Fruit fly (Drosophila melanogaster) whole organism, wandering third instar larva: ENCODE results near the gene CG9257.

Source experiments
- Abd-B ChIP-seq: fragments of >200 bp; optimal IDR thresholded peaks from 2 replicates; lab custom pipeline; 2017; ENCODE audit warnings: missing biosample characterization, missing genetic modification characterization
- CG32264 ChIP-seq: fragments of 200-800 bp; sonication (Bioruptor generic); optimal IDR thresholded peaks from 2 replicates; lab custom pipeline; 2016; ENCODE audit warnings: missing biosample characterization, missing genetic modification characterization
- CG9705 ChIP-seq: fragments of 200-800 bp; sonication (Bioruptor generic); optimal IDR thresholded peaks from 2 replicates; lab custom pipeline; 2018; ENCODE audit warnings: missing biosample characterization, mild to moderate bottlenecking, missing genetic modification characterization
- CrebA ChIP-seq: fragments of 200-800 bp; sonication (Bioruptor generic); optimal IDR thresholded peaks from 2 replicates; lab custom pipeline; 2016; ENCODE audit warnings: missing biosample characterization, mild to moderate bottlenecking, missing genetic modification characterization, borderline replicate concordance
- Dfd ChIP-seq: fragments of >200 bp; optimal IDR thresholded peaks from 2 replicates; lab custom pipeline; 2017; ENCODE audit warnings: missing biosample characterization, missing genetic modification characterization
- Dif ChIP-seq: fragments of 200-275, 200-300 bp; sonication (Bioruptor generic); optimal IDR thresholded peaks from 2 replicates; lab custom pipeline; 2018; ENCODE audit warnings: missing biosample characterization, missing genetic modification characterization; ENCODE audit not compliant: partially characterized antibody
- GATAd ChIP-seq: sonication (Bioruptor generic); optimal IDR thresholded peaks from 2 replicates; lab custom pipeline; 2016; ENCODE audit warnings: missing biosample characterization, missing genetic modification characterization
- HLH106 ChIP-seq: fragments of 200-800 bp; optimal IDR thresholded peaks from 3 replicates; lab custom pipeline; 2019; ENCODE audit warnings: missing biosample characterization, mild to moderate bottlenecking, missing genetic modification characterization, moderate library complexity
- Hnf4 ChIP-seq: fragments of 200-800 bp; sonication (Bioruptor generic); optimal IDR thresholded peaks from 2 replicates; lab custom pipeline; 2016; ENCODE audit warnings: missing biosample characterization, mild to moderate bottlenecking, missing genetic modification characterization
- Hr78 ChIP-seq: fragments of >200 bp; optimal IDR thresholded peaks from 2 replicates; lab custom pipeline; 2017; ENCODE audit warnings: missing biosample characterization, missing genetic modification characterization
- Hr83 ChIP-seq: fragments of 200-300 bp; sonication (Bioruptor generic); optimal IDR thresholded peaks from 2 replicates; lab custom pipeline; 2016; ENCODE audit warnings: missing biosample characterization, mild to moderate bottlenecking, missing genetic modification characterization, moderate library complexity; ENCODE audit not compliant: poor library complexity, severe bottlenecking
- Mio ChIP-seq: sonication (Bioruptor generic); optimal IDR thresholded peaks from 2 replicates; lab custom pipeline; 2016; ENCODE audit warnings: missing biosample characterization, missing genetic modification characterization
- Myc ChIP-seq: fragments of >200 bp; optimal IDR thresholded peaks from 2 replicates; lab custom pipeline; 2017
- N ChIP-seq: fragments of >200 bp; optimal IDR thresholded peaks from 2 replicates; lab custom pipeline; 2018; ENCODE audit warnings: missing biosample characterization, missing external identifiers, missing genetic modification characterization
- OdsH ChIP-seq: fragments of 200-800 bp; sonication (Bioruptor generic); optimal IDR thresholded peaks from 2 replicates; lab custom pipeline; 2016; ENCODE audit warnings: missing biosample characterization, mild to moderate bottlenecking, missing genetic modification characterization
- Sp1 ChIP-seq: fragments of 200-800 bp; sonication (Bioruptor generic); optimal IDR thresholded peaks from 3 replicates; lab custom pipeline; 2019; ENCODE audit warnings: missing biosample characterization, mild to moderate bottlenecking, missing genetic modification characterization, moderate library complexity
- Vsx2 ChIP-seq: fragments of 200-300, 225-300 bp; sonication (Bioruptor generic); optimal IDR thresholded peaks from 2 replicates; lab custom pipeline; 2018; ENCODE audit warnings: missing biosample characterization, missing genetic modification characterization; ENCODE audit not compliant: partially characterized antibody
- br ChIP-seq: fragments of 200-800 bp; sonication (Bioruptor generic); optimal IDR thresholded peaks from 2 replicates; lab custom pipeline; 2016; ENCODE audit warnings: missing biosample characterization, missing genetic modification characterization
- brk ChIP-seq: fragments of 200-800 bp; sonication (Bioruptor generic); optimal IDR thresholded peaks from 2 replicates; lab custom pipeline; 2016; ENCODE audit warnings: missing biosample characterization, mild to moderate bottlenecking, missing genetic modification characterization
- dl ChIP-seq, 2 experiments: fragments of 175-275, 200-275 bp in 1 of 2; fragments of 200-275 bp in 1 of 2; sonication (Bioruptor generic); optimal IDR thresholded peaks; lab custom pipeline; 2018; ENCODE audit warnings: mild to moderate bottlenecking in 2 of 2, missing biosample characterization in 2 of 2, missing genetic modification characterization in 2 of 2, moderate library complexity in 2 of 2; ENCODE audit not compliant: partially characterized antibody in 2 of 2, insufficient read depth in 1 of 2
- dmrt93B ChIP-seq: fragments of 200-800 bp; sonication (Bioruptor generic); optimal IDR thresholded peaks from 2 replicates; lab custom pipeline; 2018; ENCODE audit warnings: missing biosample characterization, mild to moderate bottlenecking, missing genetic modification characterization
- dsf ChIP-seq: sonication (Bioruptor generic); optimal IDR thresholded peaks from 2 replicates; lab custom pipeline; 2016; ENCODE audit warnings: missing biosample characterization, missing genetic modification characterization, borderline replicate concordance
- ey ChIP-seq: fragments of 200-800 bp; sonication (Bioruptor generic); optimal IDR thresholded peaks from 2 replicates; lab custom pipeline; 2016; ENCODE audit warnings: missing biosample characterization, missing genetic modification characterization
- foxo ChIP-seq, 2 experiments: fragments of 200-800 bp; sonication (Bioruptor generic); optimal IDR thresholded peaks; 2 replicates in 1 of 2; 3 replicates in 1 of 2; lab custom pipeline; 2016 to 2017; ENCODE audit warnings: missing biosample characterization in 2 of 2, missing genetic modification characterization in 2 of 2
- fru ChIP-seq: fragments of 200-800 bp; sonication (Bioruptor generic); optimal IDR thresholded peaks from 3 replicates; lab custom pipeline; 2016; ENCODE audit warnings: missing biosample characterization, mild to moderate bottlenecking, missing genetic modification characterization
- h ChIP-seq: fragments of 200-800 bp; sonication (Bioruptor generic); optimal IDR thresholded peaks from 3 replicates; lab custom pipeline; 2016; ENCODE audit warnings: missing biosample characterization, mild to moderate bottlenecking, missing genetic modification characterization
- jim ChIP-seq: fragments of 175-275, 200-325 bp; sonication (Bioruptor generic); optimal IDR thresholded peaks from 2 replicates; lab custom pipeline; 2016; ENCODE audit warnings: missing biosample characterization, mild to moderate bottlenecking, missing genetic modification characterization
- lola ChIP-seq: fragments of >200 bp; optimal IDR thresholded peaks from 2 replicates; lab custom pipeline; 2017; ENCODE audit warnings: missing biosample characterization, missing genetic modification characterization
- pan ChIP-seq: fragments of >200 bp; optimal IDR thresholded peaks from 2 replicates; lab custom pipeline; 2017
- psq ChIP-seq: fragments of 200-800 bp; sonication (Bioruptor generic); optimal IDR thresholded peaks from 3 replicates; lab custom pipeline; 2017; ENCODE audit warnings: missing biosample characterization, mild to moderate bottlenecking, missing genetic modification characterization, moderate library complexity
- rgr ChIP-seq: fragments of 200-800 bp; sonication (Bioruptor generic); optimal IDR thresholded peaks from 3 replicates; lab custom pipeline; 2016; ENCODE audit warnings: missing biosample characterization, mild to moderate bottlenecking, missing genetic modification characterization
- sage ChIP-seq: fragments of 200-800 bp; sonication (Bioruptor generic); optimal IDR thresholded peaks from 2 replicates; lab custom pipeline; 2016; ENCODE audit warnings: missing biosample characterization, mild to moderate bottlenecking, missing genetic modification characterization
- sv ChIP-seq: fragments of 200-800 bp; sonication (Bioruptor generic); optimal IDR thresholded peaks from 3 replicates; lab custom pipeline; 2016; ENCODE audit warnings: missing biosample characterization, missing genetic modification characterization
- usp ChIP-seq: fragments of >200 bp; optimal IDR thresholded peaks from 2 replicates; lab custom pipeline; 2017; ENCODE audit warnings: missing biosample characterization, missing genetic modification characterization
- woc ChIP-seq: sonication (Bioruptor generic); optimal IDR thresholded peaks from 2 replicates; lab custom pipeline; 2016; ENCODE audit warnings: missing biosample characterization, mild to moderate bottlenecking, missing genetic modification characterization

The CG9257 gene

dm6 chr2L:21082444-21083201, 19.9 kb upstream of the CG9257 start, which contains the start of gene CG33511:
CG33511 (minus strand) TSS chr2L:21082494.
- TF ChIP-seq brk (no peak), CrebA (no peak)
- TF ChIP-seq, all 38 proteins: peak for 0

dm6 chr2L:21084268-21084667, 18.3 kb upstream of the CG9257 start, which contains the start of gene CG33510:
CG33510 (minus strand) TSS chr2L:21084326.
- TF ChIP-seq rgr (peak; percentile 6), HLH106 (tag; lab: Kevin White, UChicago) (no peak), fru (GFP tag; lab: Kevin White, UChicago) (peak; percentile 57), foxo (GFP tag; optimal IDR thresholded peaks at IDR 0.05; lab: Kevin White, UChicago) (peak in 1 of 2 experiments; percentile 20), brk (no peak), br (GFP tag; lab: Kevin White, UChicago) (no peak), Myc (lab: Kevin White, UChicago) (no peak), h (peak; percentile 31)

DNA sequence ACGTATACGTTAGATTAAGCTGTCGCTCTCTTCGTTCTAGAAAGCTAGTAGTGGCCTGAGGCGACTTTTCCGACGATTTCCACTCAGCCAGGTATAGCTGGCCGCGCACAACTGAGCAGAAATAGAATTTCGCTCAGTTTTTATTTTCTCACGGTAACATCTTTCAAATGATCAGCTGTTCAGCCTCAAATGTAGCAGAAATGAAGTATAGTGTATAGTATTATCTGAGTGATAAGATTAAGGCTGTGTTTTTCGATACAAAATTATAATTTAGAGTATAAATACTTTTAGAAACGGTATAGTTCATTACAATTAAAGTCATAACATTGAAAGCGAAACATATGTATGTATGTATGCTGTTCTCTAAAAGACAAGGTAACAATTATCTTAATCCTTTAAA, 16.1 kb upstream of the CG9257 start, which contains the start of gene CG33509:
Gene CG33509, minus strand, starts transcription at position 101 of the 400 bp plus-strand sequence.
- TF ChIP-seq Abd-B (GFP tag; lab: Kevin White, UChicago) (no peak), Myc (lab: Kevin White, UChicago) (no peak), usp (no peak), Mio (GFP tag; lab: Kevin White, UChicago) (no peak), ey (no peak), Dfd (GFP tag; lab: Kevin White, UChicago) (no peak), lola (GFP tag; lab: Kevin White, UChicago) (no peak), br (GFP tag; lab: Kevin White, UChicago) (no peak), pan (lab: Kevin White, UChicago) (no peak), GATAd (no peak), Sp1 (GFP tag; lab: Kevin White, UChicago) (no peak), h (no peak), foxo (GFP tag; optimal IDR thresholded peaks at IDR 0.05; lab: Kevin White, UChicago) (no peak), jim (no peak), Vsx2 (no peak), CrebA (no peak), Dif (GFP tag; lab: Kevin White, UChicago) (no peak), rgr (no peak), woc (no peak)

dm6 chr2L:21088651-21089050, 13.9 kb upstream of the CG9257 start, which contains the start of gene ppk13:
ppk13 (minus strand) TSS chr2L:21088751.
- no peak for TF ChIP-seq psq (GFP tag; lab: Kevin White, UChicago)
- TF ChIP-seq, all 38 proteins: peak for 0

DNA sequence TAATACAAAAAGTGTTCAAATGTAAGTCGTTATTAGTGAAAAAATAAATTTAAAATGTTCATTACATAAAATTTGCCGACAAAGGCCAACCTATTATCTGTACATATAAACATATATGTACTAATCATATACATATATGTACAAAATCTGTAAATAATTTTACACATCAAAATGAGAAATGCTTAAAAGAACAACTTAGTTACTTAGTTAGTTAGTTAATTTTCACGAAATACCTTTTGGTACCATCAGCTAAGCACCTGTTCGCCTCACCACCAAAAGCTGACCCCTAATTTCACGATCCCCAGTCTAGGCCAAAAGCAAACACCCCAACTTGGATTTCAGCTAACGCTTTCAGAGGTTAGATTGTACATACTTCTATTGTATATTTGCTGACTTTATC, 13.5 kb upstream of the CG9257 start, which contains the start of gene CG9259:
Gene CG9259, plus strand, starts transcription at position 301 of the 400 bp plus-strand sequence.
- no peak for TF ChIP-seq jim
- no peak for TF ChIP-seq OdsH (GFP tag; lab: Kevin White, UChicago)
- TF ChIP-seq GATAd, result no peak
- no peak for TF ChIP-seq dsf
- no peak for TF ChIP-seq Myc (lab: Kevin White, UChicago)
- TF ChIP-seq foxo (GFP tag; optimal IDR thresholded peaks at IDR 0.05; lab: Kevin White, UChicago), result no peak
- no peak for TF ChIP-seq CG9705 (GFP tag; lab: Kevin White, UChicago)
- TF ChIP-seq Vsx2, result no peak
- TF ChIP-seq Abd-B (GFP tag; lab: Kevin White, UChicago), result no peak
- TF ChIP-seq br (GFP tag; lab: Kevin White, UChicago), result no peak
- no peak for TF ChIP-seq Dif (GFP tag; lab: Kevin White, UChicago)
- TF ChIP-seq psq (GFP tag; lab: Kevin White, UChicago), result no peak
- TF ChIP-seq brk, result no peak
- TF ChIP-seq Hr83 (GFP tag; lab: Kevin White, UChicago), result no peak
- no peak for TF ChIP-seq CG32264 (GFP tag; lab: Kevin White, UChicago)
- TF ChIP-seq, all 38 proteins: peak for 0

DNA sequence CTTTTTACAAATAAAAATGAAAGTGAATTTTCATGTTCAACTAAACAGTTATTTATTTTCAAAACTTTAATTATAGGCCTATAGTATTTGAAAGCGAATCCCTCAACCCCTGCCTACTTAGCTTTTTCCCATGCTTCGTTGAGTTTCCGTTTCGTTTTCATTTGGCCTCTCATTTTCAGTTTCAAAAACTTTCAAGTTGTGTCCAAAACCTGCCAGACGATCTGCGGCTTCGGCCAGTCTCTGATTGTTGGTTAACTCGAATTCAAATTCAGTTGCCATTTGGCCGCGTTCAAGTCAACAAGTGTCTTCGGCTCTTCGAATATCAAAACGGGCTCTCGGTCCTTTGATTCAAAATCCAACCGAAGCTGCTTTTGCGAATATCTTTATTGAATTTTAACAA, 11.6 kb upstream of the CG9257 start, which contains the start of gene CG14397:
Gene CG14397, plus strand, starts transcription at position 270 of the 400 bp plus-strand sequence.
- TF ChIP-seq dl (GFP tag; optimal IDR thresholded peaks at IDR 0.05; lab: Kevin White, UChicago; ENCODE audit: insufficient read depth in 1 of 2, partially characterized antibody in 2 of 2) (no peak), rgr (no peak), Myc (lab: Kevin White, UChicago) (no peak), dmrt93B (GFP tag; lab: Kevin White, UChicago) (no peak), lola (GFP tag; lab: Kevin White, UChicago) (no peak), CG9705 (GFP tag; lab: Kevin White, UChicago) (no peak), Hnf4 (GFP tag; lab: Kevin White, UChicago) (no peak), sv (GFP tag; lab: Kevin White, UChicago) (no peak), woc (no peak), CrebA (no peak), Mio (GFP tag; lab: Kevin White, UChicago) (no peak), h (no peak), OdsH (GFP tag; lab: Kevin White, UChicago) (no peak), GATAd (no peak), N (no peak), foxo (GFP tag; optimal IDR thresholded peaks at IDR 0.05; lab: Kevin White, UChicago) (no peak), sage (GFP tag; lab: Kevin White, UChicago) (no peak), Hr78 (GFP tag; lab: Kevin White, UChicago) (no peak), Sp1 (GFP tag; lab: Kevin White, UChicago) (no peak)
